Worm (Caenorhabditis elegans) whole organism, L4 larva: ENCODE results near the gene srm-4.

Experiments
- ama-1 ChIP-seq: fragments of 150-350 bp; optimal IDR thresholded peaks from 2 replicates; lab custom pipeline; 2014; ENCODE audit warnings: inconsistent platforms, mixed read lengths
- jun-1 ChIP-seq: fragments of 150-350 bp; optimal IDR thresholded peaks from 2 replicates; lab custom pipeline; 2014; ENCODE audit warnings: missing biosample characterization, missing genetic modification reagents, missing genetic modification characterization
- nhr-237 ChIP-seq: sonication (generic microtip); optimal IDR thresholded peaks from 2 replicates; lab custom pipeline; 2017; ENCODE audit warnings: missing biosample characterization, missing genetic modification characterization
- saeg-2 ChIP-seq: fragments of 200-800 bp; sonication (Bioruptor generic); IDR thresholded peaks from 2 replicates; pipeline ENCODE4 v1.3.6; 2022; ENCODE audit warnings: missing genetic modification reagents, missing genetic modification characterization, missing compliant biosample characterization

- no peak for TF ChIP-seq jun-1 (tag; lab: Kevin White, UChicago)
- no peak for TF ChIP-seq nhr-237
- no peak for TF ChIP-seq ama-1 (lab: Kevin White, UChicago)
- TF ChIP-seq saeg-2 (GFP tag; lab: Robert Waterston, UW): no peak
Measured at ce11 chrV:14372774-14373173, 39.6 kb downstream of the srm-4 start, which contains the start of gene unc-39.
